Fruit fly (Drosophila melanogaster) S2 (cell line): ENCODE data around the gene Vps16A.

Experiments
- CG8478 ChIP-seq: fragments of >200 bp; optimal IDR thresholded peaks from 2 replicates; lab custom pipeline; 2018
- CTCF ChIP-seq, 2 experiments: fragments of >200 bp; optimal IDR thresholded peaks; 2 replicates each; lab custom pipeline; 2018

Gene Vps16A

DNA sequence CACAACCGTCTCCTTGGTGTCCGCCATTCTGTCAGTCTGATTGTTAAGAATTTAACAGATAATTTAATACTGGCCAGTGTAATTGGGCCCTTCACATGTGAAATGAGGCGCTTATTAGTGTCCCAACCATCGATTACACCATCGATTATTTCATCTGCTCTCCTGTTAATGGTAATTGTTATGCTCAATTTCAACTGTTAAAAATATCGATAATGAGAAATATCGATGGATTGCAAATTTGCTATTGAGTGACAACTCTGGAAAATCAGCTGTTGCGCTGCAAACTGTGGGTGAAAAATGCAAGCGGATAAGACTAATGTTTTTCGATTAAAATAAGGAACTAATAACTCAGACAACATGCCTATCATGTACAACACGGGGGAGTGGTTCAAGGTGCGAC is at the start of gene Vps16A, which contains the start of gene TrpRS:
Gene Vps16A, plus strand, starts transcription at position 255 of the 400 bp plus-strand sequence.
Gene TrpRS, minus strand, starts transcription at position 140 of the 400 bp plus-strand sequence.
- TF ChIP-seq CG8478 (lab: Kevin White, UChicago) (no peak), CTCF (optimal IDR thresholded peaks at IDR 0.05; lab: Kevin White, UChicago) (peak; percentile 10 to 27)

DNA sequence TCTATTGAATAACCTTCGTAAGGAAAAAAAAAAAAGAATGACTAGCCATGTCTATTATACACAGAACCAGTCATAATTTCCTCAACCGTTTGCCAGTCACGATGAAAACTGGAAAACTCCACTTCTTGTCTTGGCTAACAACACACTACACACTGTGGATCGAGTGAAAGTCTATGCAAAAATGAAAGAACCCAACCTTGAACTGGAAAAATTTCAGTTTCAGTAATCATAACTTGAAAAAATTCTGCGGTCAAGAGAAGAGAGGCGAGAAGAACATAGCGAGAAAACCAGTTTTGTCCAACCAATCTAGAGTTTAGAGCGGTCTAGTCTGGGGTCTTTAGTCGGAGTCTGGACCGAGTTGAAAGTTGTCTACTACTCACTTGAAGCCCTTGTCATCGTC is 49.2 kb upstream of the Vps16A start:
- TF ChIP-seq CTCF (optimal IDR thresholded peaks at IDR 0.05; lab: Kevin White, UChicago), result no peak
- TF ChIP-seq CG8478 (lab: Kevin White, UChicago), result no peak

DNA sequence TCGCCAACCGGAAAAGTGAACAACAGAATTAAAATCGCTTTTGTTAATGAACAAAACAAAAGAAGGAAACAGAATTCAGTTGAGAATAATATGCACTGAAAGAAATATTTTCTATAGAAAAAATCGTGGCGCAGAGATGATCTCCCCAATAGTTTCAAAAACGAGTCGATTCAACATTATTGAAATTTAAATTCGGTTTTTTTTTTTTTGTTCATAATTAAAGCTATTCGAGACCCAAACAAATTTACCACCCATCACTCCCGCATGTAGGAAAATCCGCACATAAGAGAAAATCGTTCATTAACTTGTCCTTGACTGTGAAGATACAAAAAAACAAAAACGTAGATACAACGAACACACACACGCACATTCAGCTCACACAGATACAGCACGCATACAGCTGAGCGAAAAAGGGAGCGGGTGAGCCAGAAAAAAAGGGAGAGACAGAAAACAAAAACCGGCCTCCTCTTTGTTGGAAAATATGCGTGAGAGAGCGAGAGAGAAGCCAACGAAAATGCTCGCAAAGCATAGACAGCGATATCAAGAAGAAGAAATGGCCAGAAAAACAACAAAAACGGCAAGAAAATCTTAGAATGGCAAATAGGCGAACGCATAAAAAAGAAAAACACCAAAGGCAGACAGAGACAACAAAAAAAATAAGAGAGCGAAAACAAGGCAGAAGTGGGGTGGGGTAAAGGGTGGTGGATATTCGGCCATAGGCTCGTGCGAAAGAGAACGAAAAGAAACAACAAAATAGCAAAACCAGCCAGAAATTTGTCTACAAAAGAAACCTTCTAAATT is 46.6 kb upstream of the Vps16A start:
- TF ChIP-seq CG8478 (lab: Kevin White, UChicago), result no peak
- TF ChIP-seq CTCF (optimal IDR thresholded peaks at IDR 0.05; lab: Kevin White, UChicago), result no peak

DNA sequence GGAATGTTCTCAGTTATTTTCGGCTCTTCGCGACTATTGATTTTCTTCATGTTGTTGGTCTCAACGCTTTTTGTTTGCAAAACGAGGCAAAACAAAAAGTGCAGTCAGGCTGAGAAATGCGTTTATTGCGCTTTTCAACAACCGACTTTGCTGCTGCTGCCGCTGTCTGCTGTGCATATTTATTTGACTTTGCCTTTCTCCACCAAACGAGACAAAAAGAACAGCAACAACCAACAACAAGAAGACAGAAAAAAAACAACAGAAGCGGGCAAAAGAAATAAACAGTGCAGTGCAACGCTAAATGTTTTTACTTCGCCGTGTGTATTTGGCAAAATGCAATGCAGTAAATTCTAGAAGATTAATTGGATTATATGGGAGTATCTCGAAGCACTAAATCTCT is 44.5 kb upstream of the Vps16A start:
- no peak for TF ChIP-seq CG8478 (lab: Kevin White, UChicago)

DNA sequence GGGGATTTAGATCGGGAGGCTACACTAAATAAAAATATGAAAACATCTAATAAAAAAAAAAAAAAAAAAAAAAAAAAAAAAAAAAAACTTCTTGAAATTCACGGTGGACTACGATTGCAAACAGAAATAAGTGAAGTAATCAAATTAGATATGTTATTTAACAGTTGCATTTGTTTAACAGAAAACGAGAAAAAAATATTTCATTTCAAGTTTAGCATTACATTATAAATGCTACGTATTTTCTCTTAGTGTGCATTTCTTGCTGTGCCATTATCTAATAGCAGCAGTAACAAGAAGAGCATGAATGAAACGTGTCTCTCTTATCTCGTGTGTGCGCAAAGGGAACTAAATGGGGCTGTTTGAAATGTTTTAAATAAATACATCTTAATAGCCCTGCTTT is 42.0 kb upstream of the Vps16A start:
- no peak for TF ChIP-seq CG8478 (lab: Kevin White, UChicago)
- TF ChIP-seq CTCF (optimal IDR thresholded peaks at IDR 0.05; lab: Kevin White, UChicago), result no peak

DNA sequence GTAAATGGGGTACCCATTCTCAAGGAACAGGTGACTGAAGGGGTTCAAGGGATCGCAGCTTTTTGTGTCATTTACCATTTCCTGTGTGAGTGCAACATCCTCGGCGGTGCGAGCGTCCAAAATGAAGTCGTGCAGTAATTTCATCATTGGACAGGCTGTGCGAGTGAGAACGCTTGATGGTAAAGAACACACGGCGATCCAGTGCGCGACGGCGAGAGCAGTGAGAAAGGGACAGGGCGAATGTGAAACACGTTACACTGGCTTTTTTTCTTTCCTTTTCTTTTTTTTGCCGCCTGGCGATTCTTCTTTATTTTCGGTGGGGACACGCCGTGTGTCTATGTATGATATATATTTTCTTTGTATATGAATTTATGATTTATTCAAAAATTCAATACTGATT is 40.7 kb upstream of the Vps16A start:
- TF ChIP-seq CTCF (optimal IDR thresholded peaks at IDR 0.05; lab: Kevin White, UChicago) (no peak), CG8478 (lab: Kevin White, UChicago) (no peak)

DNA sequence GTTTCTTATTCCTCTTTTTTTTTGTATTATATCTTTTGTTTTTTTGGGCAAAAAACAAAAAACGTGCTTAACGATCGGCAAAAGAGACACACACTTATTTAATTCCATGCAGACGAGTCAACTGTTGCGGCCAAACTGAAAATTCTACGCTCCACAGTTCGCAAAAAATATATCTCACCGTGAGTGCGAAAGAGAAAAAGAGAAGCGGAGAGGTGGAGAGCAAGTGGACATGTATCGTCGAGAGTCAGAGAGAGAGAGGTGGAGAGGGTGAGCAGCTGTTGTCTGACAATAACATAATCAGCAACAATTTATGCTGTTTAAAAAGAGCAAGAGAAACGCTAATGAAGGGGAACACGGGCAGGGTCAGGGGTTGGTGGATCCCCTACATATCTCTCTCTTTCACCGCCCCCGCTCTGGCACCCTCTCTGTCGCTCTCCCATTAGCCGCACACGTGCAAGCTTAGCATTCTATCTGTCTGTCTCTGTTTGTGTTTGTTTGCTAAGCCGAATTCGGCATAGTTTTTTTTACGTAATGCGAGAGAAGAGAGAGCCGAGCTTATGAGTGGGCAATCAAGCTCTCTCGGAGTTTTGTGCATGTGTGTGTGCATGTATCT is 40.0 kb upstream of the Vps16A start:
- TF ChIP-seq CTCF (optimal IDR thresholded peaks at IDR 0.05; lab: Kevin White, UChicago) (no peak), CG8478 (lab: Kevin White, UChicago) (no peak)

DNA sequence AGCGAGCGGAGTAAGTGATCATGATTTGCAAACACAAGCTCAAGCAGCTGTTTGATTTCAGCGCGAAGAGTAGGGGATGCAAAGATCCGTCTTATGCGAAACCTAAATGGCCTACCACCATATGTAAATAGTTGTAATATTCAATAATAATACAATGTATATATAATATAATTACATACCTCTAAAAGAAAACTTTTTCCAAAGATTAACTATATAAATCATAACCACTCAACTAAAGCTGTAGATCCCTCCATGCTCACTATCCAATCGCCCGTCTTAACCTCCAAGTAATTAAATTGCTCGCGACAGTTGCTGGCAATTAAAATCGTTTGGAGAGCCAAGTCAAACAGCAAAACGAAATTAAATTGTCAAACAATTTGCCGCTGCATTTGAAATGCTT is 39.5 kb upstream of the Vps16A start:
- TF ChIP-seq CG8478 (lab: Kevin White, UChicago) (no peak), CTCF (optimal IDR thresholded peaks at IDR 0.05; lab: Kevin White, UChicago) (no peak)

DNA sequence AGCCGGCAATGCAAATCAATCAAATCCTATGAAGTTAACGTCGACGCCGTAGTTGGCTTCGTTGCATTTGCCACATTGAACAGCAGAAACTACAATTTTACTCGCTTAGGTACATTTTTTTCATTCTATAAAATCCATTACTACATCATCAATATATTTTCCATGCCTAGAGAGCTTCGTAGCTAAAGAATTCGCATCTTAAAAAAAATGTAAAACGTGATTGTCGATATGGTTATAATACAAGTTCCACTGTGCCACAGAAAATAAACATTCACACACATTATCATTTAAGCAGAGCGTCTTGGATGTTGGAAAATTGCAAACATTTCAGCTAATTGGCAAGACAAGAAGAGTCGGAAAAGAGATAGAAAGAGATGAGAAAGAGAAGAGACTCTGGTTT is 38.9 kb upstream of the Vps16A start:
- no peak for TF ChIP-seq CTCF (optimal IDR thresholded peaks at IDR 0.05; lab: Kevin White, UChicago)
- no peak for TF ChIP-seq CG8478 (lab: Kevin White, UChicago)

DNA sequence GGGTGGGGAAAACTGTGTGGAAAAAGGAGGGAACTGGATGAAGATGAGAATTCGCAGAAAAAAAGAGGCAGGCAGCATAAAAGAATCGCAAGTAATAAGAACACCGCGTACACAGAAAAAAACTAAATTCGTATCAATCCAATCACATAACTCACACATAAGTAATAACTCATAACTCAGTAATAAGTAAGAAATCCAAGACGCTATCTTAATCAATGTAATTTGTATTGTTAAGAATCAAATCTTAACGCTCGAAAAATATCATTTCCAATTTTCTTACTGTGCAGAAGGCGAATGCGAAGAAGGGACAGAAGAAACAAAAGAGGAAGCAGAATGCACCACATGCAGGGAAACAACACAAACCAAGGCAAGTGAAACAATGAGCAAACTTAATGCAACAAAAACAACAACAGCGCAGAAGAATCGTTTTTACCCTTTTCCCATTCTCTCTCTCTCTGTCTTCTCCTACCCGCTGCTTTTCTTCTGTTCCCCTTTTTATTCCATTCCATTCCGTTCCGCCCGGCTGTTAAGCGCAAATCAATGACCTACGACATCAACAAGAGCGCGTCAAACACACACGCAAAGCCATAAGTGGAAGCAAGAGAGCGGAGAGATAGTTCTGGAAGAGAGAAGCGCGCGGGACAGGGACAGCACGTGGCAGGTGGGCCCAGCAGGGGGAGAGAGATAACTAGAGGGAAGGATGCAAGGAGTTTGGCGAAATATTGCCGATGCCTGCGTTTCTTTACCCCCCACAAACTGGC is 37.6 kb upstream of the Vps16A start:
- TF ChIP-seq CG8478 (lab: Kevin White, UChicago) (no peak), CTCF (optimal IDR thresholded peaks at IDR 0.05; lab: Kevin White, UChicago) (no peak)

DNA sequence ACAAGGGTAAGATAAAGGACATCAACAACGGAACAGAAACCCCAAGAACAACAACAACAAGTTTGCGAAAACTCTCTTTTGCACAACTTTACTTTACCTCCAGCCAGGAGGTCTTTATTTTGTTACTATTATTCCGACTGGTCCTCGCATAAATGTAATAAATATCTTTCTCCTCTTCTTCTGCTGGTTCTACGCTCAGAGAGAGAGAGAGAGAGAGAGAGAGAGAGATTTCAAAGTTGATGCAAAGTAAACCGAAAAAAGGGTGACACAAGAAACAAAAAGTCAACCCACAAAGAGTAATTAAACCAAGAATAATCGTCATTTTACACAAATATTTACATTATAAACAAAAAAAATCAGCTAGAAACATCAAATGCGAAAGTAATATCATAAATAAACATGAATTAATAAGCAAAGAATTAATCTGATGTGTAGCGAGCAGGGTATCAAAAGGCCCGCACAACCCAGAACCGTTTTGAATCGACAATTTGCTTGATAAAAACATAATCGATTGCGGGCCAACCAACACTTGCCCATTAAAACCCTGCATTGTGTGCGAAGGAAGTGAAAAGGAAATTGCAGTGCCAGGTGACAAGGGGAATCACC is 36.7 kb upstream of the Vps16A start:
- TF ChIP-seq CTCF (optimal IDR thresholded peaks at IDR 0.05; lab: Kevin White, UChicago), result no peak
- no peak for TF ChIP-seq CG8478 (lab: Kevin White, UChicago)

DNA sequence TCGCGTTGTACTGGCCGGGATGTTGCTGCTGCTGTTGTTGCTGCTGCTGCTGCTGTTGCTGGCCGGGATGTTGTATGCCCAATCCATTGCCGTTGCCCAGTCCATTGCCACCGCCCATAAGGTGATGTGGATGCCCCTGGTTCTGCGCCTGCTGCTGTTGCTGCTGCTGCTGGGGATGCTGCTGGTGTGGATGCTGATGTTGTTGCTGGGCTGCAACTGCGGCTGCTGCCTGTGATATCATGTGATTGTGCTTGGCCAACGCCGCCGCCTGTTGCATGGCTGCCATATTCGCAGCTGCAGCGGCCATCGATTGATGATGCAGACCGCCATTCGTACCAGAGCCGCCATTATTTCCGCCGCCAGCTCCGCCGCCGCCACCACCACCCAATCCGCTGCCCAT is 34.5 kb upstream of the Vps16A start:
- TF ChIP-seq CTCF (optimal IDR thresholded peaks at IDR 0.05; lab: Kevin White, UChicago), result no peak
- TF ChIP-seq CG8478 (lab: Kevin White, UChicago), result no peak

DNA sequence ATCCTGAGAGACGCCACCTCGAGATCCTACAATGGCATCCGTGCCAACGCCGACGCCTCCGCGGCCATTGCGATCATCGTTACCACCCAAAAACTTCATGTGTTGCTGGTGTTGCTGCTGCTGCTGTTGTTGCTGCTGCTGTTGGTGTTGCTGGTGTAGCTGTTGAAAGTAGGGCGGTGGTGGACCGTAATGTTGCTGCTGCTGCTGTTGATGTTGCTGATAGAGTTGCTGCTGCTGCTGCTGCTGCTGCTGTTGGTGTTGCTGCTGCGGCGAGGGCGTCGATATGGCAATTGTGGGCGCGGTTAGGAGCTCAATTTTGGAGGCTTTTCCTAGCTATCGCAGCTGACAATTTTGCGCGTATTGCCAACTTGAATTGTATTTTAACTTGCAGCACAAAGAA is 33.1 kb upstream of the Vps16A start:
- TF ChIP-seq CG8478 (lab: Kevin White, UChicago), result no peak
- TF ChIP-seq CTCF (optimal IDR thresholded peaks at IDR 0.05; lab: Kevin White, UChicago), result no peak

DNA sequence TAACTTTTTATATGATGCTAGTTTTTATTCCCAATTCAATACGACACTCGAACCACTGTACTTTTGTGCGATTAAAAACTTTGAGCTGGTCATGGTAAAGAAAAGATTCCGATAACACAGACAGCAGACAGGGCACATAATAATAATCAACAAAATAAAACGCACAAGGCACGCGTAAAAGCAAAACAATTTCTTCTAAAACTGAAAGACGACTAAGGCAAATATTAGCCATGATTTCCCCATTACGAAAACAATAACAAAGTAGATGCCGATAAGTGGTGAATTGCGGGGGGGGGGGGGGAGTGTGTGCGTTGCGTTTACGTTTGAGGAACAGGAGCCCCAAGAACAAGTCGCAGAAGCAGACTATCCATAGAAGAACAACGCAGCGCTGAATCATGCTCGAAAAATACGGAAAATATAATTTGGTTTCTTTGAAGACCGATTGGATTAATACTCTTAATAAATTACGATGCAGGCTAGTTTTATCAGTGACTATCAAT is 32.0 kb upstream of the Vps16A start:
- TF ChIP-seq CTCF (optimal IDR thresholded peaks at IDR 0.05; lab: Kevin White, UChicago), result no peak
- no peak for TF ChIP-seq CG8478 (lab: Kevin White, UChicago)
